Fruit fly (Drosophila melanogaster): ENCODE results near the gene CG6592.

Gene CG6592

dm6 chr3L:6082561-6082960, 23.1 kb downstream of the CG6592 start, which contains the start of gene CG13293 (continued):
- no peak for TF ChIP-seq ro (GFP tag; IDR thresholded peaks at IDR 0.05)
- TF ChIP-seq lov (optimal IDR thresholded peaks at IDR 0.05), result no peak
- TF ChIP-seq lov (GFP tag; IDR thresholded peaks at IDR 0.05), result no peak
- no peak for TF ChIP-seq CG33213 (GFP tag; optimal IDR thresholded peaks at IDR 0.05)
- TF ChIP-seq CG1233 (GFP tag; optimal IDR thresholded peaks at IDR 0.05), result no peak
- no peak for TF ChIP-seq disco-r (GFP tag; optimal IDR thresholded peaks at IDR 0.05)
- TF ChIP-seq psq (GFP tag; optimal IDR thresholded peaks at IDR 0.05), result no peak
- no peak for TF ChIP-seq CG8765 (GFP tag; IDR thresholded peaks at IDR 0.05)
- peak; percentile 17 for TF ChIP-seq CG14710 (tag; optimal IDR thresholded peaks at IDR 0.05)
- TF ChIP-seq bbx (GFP tag; IDR thresholded peaks at IDR 0.05; ENCODE audit: partially characterized antibody), result no peak
- no peak for TF ChIP-seq sim (GFP tag; IDR thresholded peaks at IDR 0.05)
- TF ChIP-seq CG8089 (GFP tag; optimal IDR thresholded peaks at IDR 0.05), result no peak
- TF ChIP-seq HLH4C (GFP tag; IDR thresholded peaks at IDR 0.05; ENCODE audit: partially characterized antibody), result no peak
- no peak for TF ChIP-seq CG34376 (GFP tag; optimal IDR thresholded peaks at IDR 0.05)
- TF ChIP-seq CG1024 (GFP tag; IDR thresholded peaks at IDR 0.05), result no peak
- TF ChIP-seq CG5180 (GFP tag; optimal IDR thresholded peaks at IDR 0.05), result no peak
- TF ChIP-seq sens-2 (GFP tag; IDR thresholded peaks at IDR 0.05), result no peak
- TF ChIP-seq Bdp1 (GFP tag; optimal IDR thresholded peaks at IDR 0.05), result no peak
- TF ChIP-seq Jarid2 (GFP tag; optimal IDR thresholded peaks at IDR 0.05), result no peak
- TF ChIP-seq CG2120 (GFP tag; optimal IDR thresholded peaks at IDR 0.05), result no peak
- TF ChIP-seq gcm2 (GFP tag; optimal IDR thresholded peaks at IDR 0.05), result no peak
- no peak for TF ChIP-seq gsb (GFP tag; IDR thresholded peaks at IDR 0.05)
- TF ChIP-seq exex (tag; optimal IDR thresholded peaks at IDR 0.05), result no peak
- peak; percentile 15 for TF ChIP-seq nerfin-1 (tag; optimal IDR thresholded peaks at IDR 0.05)
- no peak for TF ChIP-seq otp (GFP tag; IDR thresholded peaks at IDR 0.05)
- 0 out of 2 replicates have a peak, but pooled peaks have one; percentile 11 for TF ChIP-seq Rfx (GFP tag; IDR thresholded peaks at IDR 0.05)
- no peak for TF ChIP-seq kni (GFP tag; optimal IDR thresholded peaks at IDR 0.05)
- no peak for TF ChIP-seq E2f1 (GFP tag; IDR thresholded peaks at IDR 0.05)
- TF ChIP-seq fd102C (GFP tag; optimal IDR thresholded peaks at IDR 0.05), result peak; percentile 35
- TF ChIP-seq luna (GFP tag; optimal IDR thresholded peaks at IDR 0.05), result no peak
- TF ChIP-seq Eip74EF (GFP tag; optimal IDR thresholded peaks at IDR 0.05), result no peak
- TF ChIP-seq pzg (GFP tag; optimal IDR thresholded peaks at IDR 0.05), result peak; percentile 63
- TF ChIP-seq so (GFP tag; IDR thresholded peaks at IDR 0.05), result no peak

DNA sequence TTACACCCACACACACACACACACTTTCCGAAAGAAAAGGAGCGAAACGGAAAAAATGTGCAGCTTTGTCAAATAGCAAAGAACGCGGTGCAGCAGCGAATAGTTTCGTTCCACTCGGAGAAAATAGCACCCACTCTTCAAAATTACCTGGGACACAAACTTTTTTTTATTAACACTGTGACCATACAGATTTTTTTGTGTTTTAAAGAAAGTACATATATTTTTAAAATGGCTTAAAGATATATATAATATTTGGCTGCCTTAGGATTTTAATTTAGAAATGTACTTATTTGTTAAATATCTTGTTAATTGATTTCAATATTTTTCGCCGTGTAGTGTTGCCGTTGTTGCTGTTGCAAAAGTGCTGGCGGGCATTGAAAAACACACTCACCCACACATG, 25.0 kb downstream of the CG6592 start:
- TF ChIP-seq Drgx (GFP tag; IDR thresholded peaks at IDR 0.05) (peak; percentile 54; the same call in 1 of the 2 replicates), otp (GFP tag; IDR thresholded peaks at IDR 0.05) (no peak), slbo (GFP tag; IDR thresholded peaks at IDR 0.05) (0 out of 2 replicates have a peak, but pooled peaks have one; percentile 1), Ptx1 (GFP tag; IDR thresholded peaks at IDR 0.05) (0 out of 2 replicates have a peak, but pooled peaks have one; percentile 12), gem (tag; optimal IDR thresholded peaks at IDR 0.05) (peak; percentile 45), CG31365 (tag; optimal IDR thresholded peaks at IDR 0.05) (no peak), CG2875 (GFP tag; optimal IDR thresholded peaks at IDR 0.05) (no peak), CG11504 (tag; optimal IDR thresholded peaks at IDR 0.05) (peak; percentile 27), CG16863 (GFP tag; optimal IDR thresholded peaks at IDR 0.05) (no peak)

Measured in whole organism, embryonic.